Fruit fly (Drosophila melanogaster): ENCODE measurements around the gene Taf1.

Taf1 gene

DNA sequence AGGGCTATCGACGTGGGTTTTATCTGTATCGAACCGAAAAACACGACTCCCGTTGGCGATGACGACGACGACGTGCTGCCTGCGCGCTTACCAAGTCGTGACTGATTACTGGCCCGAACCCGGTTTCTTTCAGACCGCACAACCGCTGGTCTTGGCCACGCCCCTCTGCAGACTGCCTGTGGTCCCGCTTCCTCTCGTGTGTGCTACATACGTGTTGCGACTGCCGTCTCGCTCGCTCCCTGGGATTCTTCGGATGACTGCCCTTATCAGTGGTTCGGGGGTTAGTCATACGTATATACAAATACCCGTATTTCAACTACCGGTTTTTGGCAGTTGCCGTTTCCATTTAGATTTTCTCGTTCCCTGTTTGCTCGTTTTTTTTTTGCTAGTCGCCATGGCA, 31.8 kb downstream of the Taf1 start, which contains the start of gene lab (continued):
- TF ChIP-seq grn (GFP tag; optimal IDR thresholded peaks at IDR 0.05) = peak; percentile 28
- TF ChIP-seq CG3995 (GFP tag; optimal IDR thresholded peaks at IDR 0.05) = peak; percentile 4
- no peak for TF ChIP-seq Mes4 (GFP tag; optimal IDR thresholded peaks at IDR 0.05)
- TF ChIP-seq Deaf1 (tag; optimal IDR thresholded peaks at IDR 0.05) = peak; percentile 89
- TF ChIP-seq Jarid2 (GFP tag; optimal IDR thresholded peaks at IDR 0.05) = peak; percentile 92
- peak; percentile 10 for TF ChIP-seq CG17829 (tag; optimal IDR thresholded peaks at IDR 0.05)
- peak; percentile 61 for TF ChIP-seq CG15479 (GFP tag; optimal IDR thresholded peaks at IDR 0.05)
- TF ChIP-seq Scr (GFP tag; IDR thresholded peaks at IDR 0.05; ENCODE audit: partially characterized antibody) = 0 out of 2 replicates have a peak, but pooled peaks have one; percentile 17
- TF ChIP-seq bab2 (GFP tag; optimal IDR thresholded peaks at IDR 0.05) = no peak
- TF ChIP-seq CG3065 (GFP tag; optimal IDR thresholded peaks at IDR 0.05) = peak; percentile 55
- TF ChIP-seq CG1233 (GFP tag; optimal IDR thresholded peaks at IDR 0.05) = no peak
- TF ChIP-seq jing (GFP tag; optimal IDR thresholded peaks at IDR 0.05) = peak; percentile 14
- no peak for TF ChIP-seq Rfx (GFP tag; IDR thresholded peaks at IDR 0.05)
- 0 out of 2 replicates have a peak, but pooled peaks have one; percentile 15 for TF ChIP-seq bbx (GFP tag; IDR thresholded peaks at IDR 0.05; ENCODE audit: partially characterized antibody)
- no peak for TF ChIP-seq CG8359 (GFP tag; optimal IDR thresholded peaks at IDR 0.05; ENCODE audit: borderline replicate concordance)
- TF ChIP-seq nerfin-2 (GFP tag; IDR thresholded peaks at IDR 0.05; ENCODE audit: partially characterized antibody) = 0 out of 2 replicates have a peak, but pooled peaks have one; percentile 30
- TF ChIP-seq CG32532 (GFP tag; IDR thresholded peaks at IDR 0.05) = no peak
- peak; percentile 85 for TF ChIP-seq lab (GFP tag; optimal IDR thresholded peaks at IDR 0.05)
- TF ChIP-seq TFAM (GFP tag; optimal IDR thresholded peaks at IDR 0.05) = no peak
- TF ChIP-seq NFAT (GFP tag; IDR thresholded peaks at IDR 0.05) = no peak
- no peak for TF ChIP-seq CG30403 (GFP tag; optimal IDR thresholded peaks at IDR 0.05)
- no peak for TF ChIP-seq tap (tag; optimal IDR thresholded peaks at IDR 0.05)
- peak; percentile 67 for TF ChIP-seq sqz (GFP tag; optimal IDR thresholded peaks at IDR 0.05)
- TF ChIP-seq HmgZ (tag; optimal IDR thresholded peaks at IDR 0.05) = peak; percentile 40
- TF ChIP-seq GATAe (GFP tag; conservative IDR thresholded peaks at IDR 0.05) = peak; percentile 71
- no peak; the same call in 2 of the 3 replicates for TF ChIP-seq CG34224 (GFP tag; IDR thresholded peaks at IDR 0.05; ENCODE audit: partially characterized antibody)
- no peak for TF ChIP-seq run (tag; optimal IDR thresholded peaks at IDR 0.05)
- TF ChIP-seq cg (GFP tag; optimal IDR thresholded peaks at IDR 0.05) = peak; percentile 45
- TF ChIP-seq CG11695 (GFP tag; IDR thresholded peaks at IDR 0.05) = no peak
- TF ChIP-seq pb (GFP tag; optimal IDR thresholded peaks at IDR 0.05) = peak; percentile 10
- 0 out of 2 replicates have a peak, but pooled peaks have one; percentile 10 for TF ChIP-seq Adf1 (GFP tag; IDR thresholded peaks at IDR 0.05)
- no peak for TF ChIP-seq Blimp-1 (GFP tag; optimal IDR thresholded peaks at IDR 0.05)
- TF ChIP-seq Eip74EF (GFP tag; optimal IDR thresholded peaks at IDR 0.05) = no peak
- no peak for TF ChIP-seq Hand (GFP tag; optimal IDR thresholded peaks at IDR 0.05)
- TF ChIP-seq CG4617 (GFP tag; optimal IDR thresholded peaks at IDR 0.05; ENCODE audit: borderline replicate concordance) = no peak
- peak; percentile 91 for TF ChIP-seq gcm (GFP tag; optimal IDR thresholded peaks at IDR 0.05)
- TF ChIP-seq CG11085 (GFP tag; IDR thresholded peaks at IDR 0.05) = no peak
- peak in 1 of 2 experiments; percentile 15 for TF ChIP-seq chif (GFP tag; optimal IDR thresholded peaks at IDR 0.05)
- TF ChIP-seq NC2α (GFP tag; optimal IDR thresholded peaks at IDR 0.05) = no peak
- peak; percentile 32; the same call in 1 of the 3 replicates for TF ChIP-seq CG34422 (GFP tag; IDR thresholded peaks at IDR 0.05)
- TF ChIP-seq Fer3 (tag; optimal IDR thresholded peaks at IDR 0.05) = no peak
- TF ChIP-seq Opbp (GFP tag; IDR thresholded peaks at IDR 0.05; ENCODE audit: partially characterized antibody) = 0 out of 3 replicates have a peak, but pooled peaks have one; percentile 54
- TF ChIP-seq Chrac-16 (GFP tag; optimal IDR thresholded peaks at IDR 0.05) = no peak
- TF ChIP-seq Xbp1 (GFP tag; optimal IDR thresholded peaks at IDR 0.05) = no peak
- TF ChIP-seq Nf-YC (tag; optimal IDR thresholded peaks at IDR 0.05) = peak; percentile 98
- peak; percentile 97 for TF ChIP-seq CG1832 (GFP tag; optimal IDR thresholded peaks at IDR 0.05)
- TF ChIP-seq CG10321 (GFP tag; IDR thresholded peaks at IDR 0.05) = peak; percentile 99
- no peak for TF ChIP-seq NfI (GFP tag; optimal IDR thresholded peaks at IDR 0.05)
- no peak for TF ChIP-seq CG10366 (GFP tag; IDR thresholded peaks at IDR 0.05)

Measured in whole organism, embryonic.